Worm (Caenorhabditis elegans): ENCODE measurements around the gene sra-30.

ce11 chrIV:15210482-15210881 is 7.7 kb upstream of the sra-30 start:
- TF ChIP-seq nhr-11 (tag; optimal IDR thresholded peaks at IDR 0.05) (no peak), ztf-1 (GFP tag; conservative IDR thresholded peaks at IDR 0.05) (no peak), fos-1 (tag; optimal IDR thresholded peaks at IDR 0.05) (no peak), nhr-10 (tag; optimal IDR thresholded peaks at IDR 0.05) (no peak), lin-39 (tag; optimal IDR thresholded peaks at IDR 0.05) (no peak), alr-1 (tag; optimal IDR thresholded peaks at IDR 0.05) (no peak)
